Worm (Caenorhabditis elegans) whole organism, L2 larva: ENCODE data around the gene chmp-7.

Experiments
- R02D3.7 ChIP-seq: fragments of 150-350 bp; optimal IDR thresholded peaks from 2 replicates; lab custom pipeline; 2014; ENCODE audit warnings: missing biosample characterization, missing genetic modification characterization
- ama-1 ChIP-seq: fragments of 150-350 bp; optimal IDR thresholded peaks from 2 replicates; lab custom pipeline; 2018; ENCODE audit warnings: inconsistent platforms
- fos-1 ChIP-seq: fragments of 150-350 bp; optimal IDR thresholded peaks from 2 replicates; lab custom pipeline; 2014; ENCODE audit warnings: missing biosample characterization, missing genetic modification characterization
- lsy-2 ChIP-seq, 2 experiments: fragments of 150-350 bp in 1 of 2; sonication (generic microtip) in 1 of 2; optimal IDR thresholded peaks; 2 replicates each; lab custom pipeline; 2014 to 2017; ENCODE audit warnings: missing biosample characterization in 2 of 2, missing genetic modification characterization in 2 of 2
- nhr-11 ChIP-seq: fragments of 150-350 bp; optimal IDR thresholded peaks from 2 replicates; lab custom pipeline; 2014; ENCODE audit warnings: missing biosample characterization, missing genetic modification characterization
- nhr-21 ChIP-seq: fragments of 150-350 bp; optimal IDR thresholded peaks from 2 replicates; lab custom pipeline; 2014; ENCODE audit warnings: missing biosample characterization, missing genetic modification characterization
- peb-1 ChIP-seq: fragments of 150-350 bp; optimal IDR thresholded peaks from 2 replicates; lab custom pipeline; 2014; ENCODE audit warnings: missing biosample characterization, missing genetic modification characterization
- skn-1 ChIP-seq: sonication (generic microtip); optimal IDR thresholded peaks from 2 replicates; lab custom pipeline; 2017; ENCODE audit warnings: missing biosample characterization, missing genetic modification characterization
- sma-9 ChIP-seq, 2 experiments: fragments of 150-350 bp in 1 of 2; sonication (generic microtip) in 1 of 2; optimal IDR thresholded peaks; 2 replicates each; lab custom pipeline; 2014 to 2016; ENCODE audit warnings: missing genetic modification characterization in 2 of 2, mild to moderate bottlenecking in 1 of 2, missing biosample characterization in 1 of 2, missing compliant biosample characterization in 1 of 2, missing genetic modification reagents in 1 of 2, moderate library complexity in 1 of 2
- snpc-4 ChIP-seq: fragments of 150-350 bp; optimal IDR thresholded peaks from 2 replicates; lab custom pipeline; 2014; ENCODE audit warnings: missing biosample characterization, missing genetic modification characterization
- unc-39 ChIP-seq: fragments of 150-350 bp; optimal IDR thresholded peaks from 2 replicates; lab custom pipeline; 2014; ENCODE audit warnings: missing biosample characterization, missing genetic modification characterization
- unc-62 ChIP-seq: fragments of 150-350 bp; optimal IDR thresholded peaks from 2 replicates; lab custom pipeline; 2014; ENCODE audit warnings: missing biosample characterization, missing genetic modification reagents, missing genetic modification characterization
- zag-1 ChIP-seq: fragments of 150-350 bp; optimal IDR thresholded peaks from 2 replicates; lab custom pipeline; 2014; ENCODE audit warnings: missing biosample characterization, missing genetic modification characterization

DNA sequence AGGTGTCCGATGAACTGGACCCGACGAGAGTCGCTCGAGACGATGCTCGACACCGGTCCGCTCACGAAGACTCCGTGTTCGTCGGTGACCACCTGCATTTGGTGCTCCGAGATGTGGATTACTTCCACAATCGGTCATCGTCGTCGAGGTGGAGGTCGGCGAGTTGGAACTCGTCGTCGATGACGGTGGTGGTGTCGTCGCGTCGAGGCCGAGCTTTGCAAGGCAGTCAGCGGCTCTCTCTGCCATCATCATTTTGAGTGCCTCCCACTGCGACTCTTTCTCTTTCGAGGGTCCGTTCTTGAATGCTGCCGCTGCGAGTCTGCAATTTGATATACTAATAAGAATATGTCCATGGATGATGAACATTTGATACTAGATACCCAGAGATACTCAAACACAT is 47.0 kb upstream of the chmp-7 start:
- TF ChIP-seq skn-1 (tag; lab: Kevin White, UChicago) (no peak), nhr-11 (no peak), zag-1 (tag; lab: Kevin White, UChicago) (no peak), lsy-2 (tag; optimal IDR thresholded peaks at IDR 0.05; lab: Kevin White, UChicago) (no peak), sma-9 (GFP tag; optimal IDR thresholded peaks at IDR 0.05; lab: Kevin White, UChicago) (no peak), sma-9 (tag; optimal IDR thresholded peaks at IDR 0.05; lab: Kevin White, UChicago) (no peak), R02D3.7 (tag; lab: Kevin White, UChicago) (no peak), nhr-21 (tag; lab: Kevin White, UChicago) (no peak), unc-62 (no peak), fos-1 (tag; lab: Kevin White, UChicago) (no peak), ama-1 (lab: Kevin White, UChicago) (no peak), snpc-4 (tag; lab: Kevin White, UChicago) (no peak), peb-1 (tag; lab: Kevin White, UChicago) (no peak), unc-39 (tag; lab: Kevin White, UChicago) (no peak)
